Worm (Caenorhabditis elegans) whole organism, L3 larva: ENCODE data around the gene fbxa-185.

Source experiments
- ceh-82 ChIP-seq: fragments of 150-350 bp; optimal IDR thresholded peaks from 2 replicates; lab custom pipeline; 2014; ENCODE audit warnings: missing biosample characterization, missing genetic modification characterization
- egl-27 ChIP-seq: sonication (generic microtip); optimal IDR thresholded peaks from 4 replicates; lab custom pipeline; 2017; ENCODE audit warnings: missing biosample characterization, missing genetic modification reagents, missing genetic modification characterization
- fkh-10 ChIP-seq: sonication (generic microtip); optimal IDR thresholded peaks from 2 replicates; lab custom pipeline; 2017; ENCODE audit warnings: missing biosample characterization, missing genetic modification reagents, missing genetic modification characterization
- mdl-1 ChIP-seq: fragments of 150-350 bp; optimal IDR thresholded peaks from 2 replicates; lab custom pipeline; 2014; ENCODE audit warnings: missing biosample characterization, missing genetic modification characterization
- nhr-12 ChIP-seq: fragments of 150-350 bp; optimal IDR thresholded peaks from 2 replicates; lab custom pipeline; 2014; ENCODE audit warnings: missing biosample characterization, missing genetic modification characterization
- zag-1 ChIP-seq: fragments of 150-350 bp; optimal IDR thresholded peaks from 2 replicates; lab custom pipeline; 2014; ENCODE audit warnings: missing biosample characterization, missing genetic modification characterization
- ztf-11 ChIP-seq: fragments of 150-350 bp; optimal IDR thresholded peaks from 2 replicates; lab custom pipeline; 2014; ENCODE audit warnings: missing biosample characterization, missing genetic modification characterization
- ztf-4 ChIP-seq: fragments of 150-350 bp; optimal IDR thresholded peaks from 2 replicates; lab custom pipeline; 2014; ENCODE audit warnings: missing biosample characterization, missing genetic modification characterization

DNA sequence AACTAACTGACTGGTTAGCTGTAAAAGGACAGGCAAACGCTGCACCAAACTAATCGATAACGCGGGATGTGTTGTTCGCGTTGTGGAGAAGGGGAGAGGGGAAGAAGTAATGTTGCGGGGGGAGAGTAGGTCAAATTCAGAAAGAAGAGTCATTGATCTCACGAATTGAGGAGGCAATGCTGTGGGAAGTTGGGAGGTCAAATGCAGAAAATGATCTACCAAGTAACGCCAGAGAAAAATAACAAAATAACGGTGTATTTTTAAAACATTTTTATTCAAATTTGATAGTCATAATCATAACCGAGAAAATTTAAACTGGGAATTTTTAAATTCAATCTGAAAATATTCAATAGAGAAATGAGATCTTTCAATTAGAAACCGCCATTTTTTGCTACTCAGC is 18.7 kb downstream of the fbxa-185 start, which contains the start of gene lsy-27:
- no peak for TF ChIP-seq ztf-11
- no peak for TF ChIP-seq ztf-4 (tag; lab: Kevin White, UChicago)
- no peak for TF ChIP-seq egl-27 (tag; lab: Kevin White, UChicago)
- no peak for TF ChIP-seq zag-1 (tag; lab: Kevin White, UChicago)
- TF ChIP-seq mdl-1, result no peak
- TF ChIP-seq ceh-82 (tag; lab: Kevin White, UChicago), result no peak
- no peak for TF ChIP-seq nhr-12
- TF ChIP-seq fkh-10 (GFP tag; lab: Kevin White, UChicago), result no peak
